Worm (Caenorhabditis elegans) whole organism, young adult: Measurements from ENCODE around the gene nhr-120.

Experiments
- F55B11.4 ChIP-seq: sonication (generic microtip); optimal IDR thresholded peaks from 2 replicates; lab custom pipeline; 2016; ENCODE audit warnings: missing compliant biosample characterization, missing genetic modification characterization, borderline replicate concordance; ENCODE audit not compliant: insufficient read depth
- ceh-40 ChIP-seq: fragments of 200-800 bp; sonication (Bioruptor generic); IDR thresholded peaks from 2 replicates; pipeline ENCODE4 v1.3.6; 2022; ENCODE audit warnings: missing genetic modification characterization, missing compliant biosample characterization
- die-1 ChIP-seq: sonication (generic microtip); optimal IDR thresholded peaks from 2 replicates; lab custom pipeline; 2016; ENCODE audit warnings: missing genotype, mild to moderate bottlenecking, missing genetic modification characterization, missing compliant biosample characterization
- egl-18 ChIP-seq: fragments of 200-800 bp; sonication (Bioruptor generic); IDR thresholded peaks from 2 replicates; pipeline ENCODE4 v1.3.6; 2022; ENCODE audit warnings: missing genetic modification reagents, missing genetic modification characterization, missing compliant biosample characterization
- nfya-1 ChIP-seq: sonication (generic microtip); optimal IDR thresholded peaks from 2 replicates; lab custom pipeline; 2017; ENCODE audit warnings: antibody characterized with exemption, missing compliant biosample characterization, missing genetic modification characterization, borderline replicate concordance; ENCODE audit not compliant: insufficient read depth
- repo-1 ChIP-seq: sonication (generic microtip); optimal IDR thresholded peaks from 2 replicates; lab custom pipeline; 2017; ENCODE audit warnings: mild to moderate bottlenecking, missing genetic modification characterization, missing compliant biosample characterization
- unc-62 ChIP-seq: fragments of 150-350 bp; optimal IDR thresholded peaks from 2 replicates; lab custom pipeline; 2014; ENCODE audit warnings: missing biosample characterization, missing genetic modification reagents, missing genetic modification characterization

DNA sequence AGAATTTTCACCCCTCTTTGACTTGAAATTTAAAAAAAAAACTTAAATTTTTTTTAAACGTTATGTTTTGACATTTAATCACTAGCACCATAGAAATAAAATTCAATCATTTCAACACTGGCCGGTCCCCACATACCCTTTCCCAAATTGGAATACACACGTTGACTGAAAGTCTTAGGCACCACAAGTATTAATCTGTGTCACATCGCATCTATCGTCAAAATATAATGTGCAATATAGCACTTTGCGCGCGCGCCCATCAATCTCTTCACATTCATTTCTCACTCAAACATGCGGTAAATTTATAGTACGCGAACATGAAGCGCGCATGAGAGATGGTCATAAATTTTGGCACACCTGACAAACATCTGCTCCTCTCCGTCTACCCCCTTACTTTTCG lies 46.9 kb upstream of the nhr-120 start:
- TF ChIP-seq die-1 = no peak
- no peak for TF ChIP-seq unc-62 (GFP tag; lab: Kevin White, UChicago)
- no peak for TF ChIP-seq ceh-40 (GFP tag; lab: Robert Waterston, UW)
- no peak for TF ChIP-seq repo-1 (tag; lab: Kevin White, UChicago)
- no peak for TF ChIP-seq nfya-1 (tag; lab: Kevin White, UChicago)
- TF ChIP-seq egl-18 (GFP tag; lab: Robert Waterston, UW) = no peak
- no peak for TF ChIP-seq F55B11.4 (tag; lab: Kevin White, UChicago)
